Fruit fly (Drosophila melanogaster): ENCODE results near the gene mtgo.

The mtgo gene

dm6 chr2L:16547652-16548417, 3.0 kb downstream of the mtgo start (continued):
- TF ChIP-seq CG9797 (GFP tag; optimal IDR thresholded peaks at IDR 0.05), result no peak
- peak; percentile 29 for TF ChIP-seq CG12071 (GFP tag; optimal IDR thresholded peaks at IDR 0.05)
- peak; percentile 59 for TF ChIP-seq CG17568 (GFP tag; optimal IDR thresholded peaks at IDR 0.05)
- TF ChIP-seq Sry-β (GFP tag; optimal IDR thresholded peaks at IDR 0.05), result no peak
- TF ChIP-seq sna (GFP tag; IDR thresholded peaks at IDR 0.05; ENCODE audit: partially characterized antibody), result no peak
- TF ChIP-seq disco-r (GFP tag; optimal IDR thresholded peaks at IDR 0.05), result no peak
- TF ChIP-seq sob (GFP tag; IDR thresholded peaks at IDR 0.05), result 0 out of 2 replicates have a peak, but pooled peaks have one; percentile 37
- TF ChIP-seq CG16815 (GFP tag; optimal IDR thresholded peaks at IDR 0.05), result peak; percentile 35
- TF ChIP-seq MBD-R2 (GFP tag; IDR thresholded peaks at IDR 0.05), result no peak
- TF ChIP-seq Lim3 (GFP tag; IDR thresholded peaks at IDR 0.05), result no peak
- peak; percentile 74 for TF ChIP-seq CG3163 (GFP tag; optimal IDR thresholded peaks at IDR 0.05)
- no peak for TF ChIP-seq CG34422 (GFP tag; IDR thresholded peaks at IDR 0.05)
- TF ChIP-seq Doc2 (GFP tag; IDR thresholded peaks at IDR 0.05), result no peak
- no peak for TF ChIP-seq ewg (GFP tag; optimal IDR thresholded peaks at IDR 0.05)
- no peak for TF ChIP-seq croc (GFP tag; conservative IDR thresholded peaks at IDR 0.05)
- no peak for TF ChIP-seq CG2116 (GFP tag; optimal IDR thresholded peaks at IDR 0.05)
- no peak for TF ChIP-seq bsh (GFP tag; optimal IDR thresholded peaks at IDR 0.05)
- no peak for TF ChIP-seq Xbp1 (GFP tag; optimal IDR thresholded peaks at IDR 0.05)
- TF ChIP-seq HLH3B (GFP tag; IDR thresholded peaks at IDR 0.05), result no peak
- TF ChIP-seq Six4 (GFP tag; optimal IDR thresholded peaks at IDR 0.05), result no peak
- TF ChIP-seq CG3847 (GFP tag; IDR thresholded peaks at IDR 0.05), result no peak
- TF ChIP-seq pb (GFP tag; optimal IDR thresholded peaks at IDR 0.05), result no peak
- peak; percentile 63 for TF ChIP-seq caup (GFP tag; optimal IDR thresholded peaks at IDR 0.05; ENCODE audit: severe bottlenecking)
- TF ChIP-seq CG10267 (tag; optimal IDR thresholded peaks at IDR 0.05), result peak; percentile 14
- TF ChIP-seq eve (GFP tag; optimal IDR thresholded peaks at IDR 0.05), result peak in 1 of 2 experiments; percentile 17
- TF ChIP-seq Hr3 (GFP tag; optimal IDR thresholded peaks at IDR 0.05), result peak; percentile 34
- TF ChIP-seq phol (tag; optimal IDR thresholded peaks at IDR 0.05), result peak; percentile 46
- no peak for TF ChIP-seq CG10959 (GFP tag; IDR thresholded peaks at IDR 0.05)
- TF ChIP-seq GATAe (GFP tag; conservative IDR thresholded peaks at IDR 0.05), result no peak
- no peak for TF ChIP-seq ara (GFP tag; IDR thresholded peaks at IDR 0.05)
- no peak for TF ChIP-seq Abd-B (GFP tag; optimal IDR thresholded peaks at IDR 0.05)
- no peak for TF ChIP-seq CG4360 (GFP tag; IDR thresholded peaks at IDR 0.05)
- no peak for TF ChIP-seq sens-2 (GFP tag; IDR thresholded peaks at IDR 0.05)
- TF ChIP-seq Med (GFP tag), result peak; percentile 76
- TF ChIP-seq CG11504 (tag; optimal IDR thresholded peaks at IDR 0.05), result peak; percentile 59
- TF ChIP-seq HmgZ (tag; optimal IDR thresholded peaks at IDR 0.05), result peak; percentile 72
- no peak for TF ChIP-seq rib (GFP tag; IDR thresholded peaks at IDR 0.05)
- TF ChIP-seq Atf6 (GFP tag; IDR thresholded peaks at IDR 0.05), result peak; percentile 74
- TF ChIP-seq da (GFP tag; optimal IDR thresholded peaks at IDR 0.05), result no peak
- no peak for TF ChIP-seq CG6254 (GFP tag; optimal IDR thresholded peaks at IDR 0.05)
- TF ChIP-seq CG6791 (GFP tag; IDR thresholded peaks at IDR 0.05; ENCODE audit: partially characterized antibody), result no peak
- TF ChIP-seq repo (GFP tag; optimal IDR thresholded peaks at IDR 0.05), result no peak
- TF ChIP-seq gcm2 (GFP tag; optimal IDR thresholded peaks at IDR 0.05), result no peak
- TF ChIP-seq Rx (GFP tag; IDR thresholded peaks at IDR 0.05), result no peak
- no peak for TF ChIP-seq usp (GFP tag; optimal IDR thresholded peaks at IDR 0.05)
- TF ChIP-seq CG15011 (GFP tag; optimal IDR thresholded peaks at IDR 0.05), result peak; percentile 72
- TF ChIP-seq CG18476 (GFP tag; optimal IDR thresholded peaks at IDR 0.05), result no peak
- peak; percentile 29 for TF ChIP-seq az2 (GFP tag; optimal IDR thresholded peaks at IDR 0.05)
- TF ChIP-seq CG11398 (GFP tag; optimal IDR thresholded peaks at IDR 0.05), result no peak
- TF ChIP-seq chn (GFP tag; optimal IDR thresholded peaks at IDR 0.05), result no peak

All from whole organism, embryonic.